Worm (Caenorhabditis elegans) whole organism, late embryonic: Measurements from ENCODE around the gene Y43F8B.23.

Experiments
- C38D4.7 ChIP-seq: fragments of 200-800 bp; sonication (Bioruptor generic); optimal IDR thresholded peaks from 2 replicates; lab custom pipeline; 2018; ENCODE audit warnings: mild to moderate bottlenecking, missing genetic modification characterization, moderate library complexity, missing compliant biosample characterization
- ahr-1 ChIP-seq: sonication (generic microtip); optimal IDR thresholded peaks from 2 replicates; lab custom pipeline; 2016; ENCODE audit warnings: missing genetic modification characterization, missing compliant biosample characterization
- ama-1 ChIP-seq: fragments of 150-350 bp; optimal IDR thresholded peaks from 2 replicates; lab custom pipeline; 2014
- ceh-24 ChIP-seq: sonication (generic microtip); optimal IDR thresholded peaks from 2 replicates; lab custom pipeline; 2016; ENCODE audit warnings: mild to moderate bottlenecking, missing genetic modification characterization, missing compliant biosample characterization
- ceh-31 ChIP-seq: sonication (generic microtip); optimal IDR thresholded peaks from 2 replicates; lab custom pipeline; 2016; ENCODE audit warnings: missing genetic modification characterization, missing compliant biosample characterization
- ceh-45 ChIP-seq: fragments of 200-800 bp; sonication (Bioruptor generic); IDR thresholded peaks from 2 replicates; pipeline ENCODE4 v1.3.6; 2022; ENCODE audit warnings: missing genetic modification reagents, missing genetic modification characterization, missing compliant biosample characterization
- ceh-6 ChIP-seq: fragments of 200-800 bp; sonication (Bioruptor generic); optimal IDR thresholded peaks from 2 replicates; lab custom pipeline; 2018; ENCODE audit warnings: mild to moderate bottlenecking, missing genetic modification characterization, missing compliant biosample characterization
- ceh-9 ChIP-seq: sonication (generic microtip); optimal IDR thresholded peaks from 2 replicates; lab custom pipeline; 2016; ENCODE audit warnings: mild to moderate bottlenecking, missing genetic modification characterization, inconsistent platforms, missing compliant biosample characterization
- che-1 ChIP-seq: sonication (generic microtip); optimal IDR thresholded peaks from 2 replicates; lab custom pipeline; 2016; ENCODE audit warnings: mild to moderate bottlenecking, missing genetic modification characterization, missing compliant biosample characterization
- dmd-4 ChIP-seq: sonication (generic microtip); optimal IDR thresholded peaks from 2 replicates; lab custom pipeline; 2016; ENCODE audit warnings: borderline replicate concordance, missing genetic modification characterization, missing compliant biosample characterization
- dve-1 ChIP-seq: sonication (generic microtip); optimal IDR thresholded peaks from 2 replicates; lab custom pipeline; 2017; ENCODE audit warnings: antibody characterized with exemption, mild to moderate bottlenecking, missing genetic modification characterization, missing compliant biosample characterization
- elt-2 ChIP-seq: sonication (generic microtip); optimal IDR thresholded peaks from 2 replicates; lab custom pipeline; 2016; ENCODE audit warnings: missing genetic modification reagents, missing genetic modification characterization, missing compliant biosample characterization
- elt-4 ChIP-seq: sonication (generic microtip); optimal IDR thresholded peaks from 2 replicates; lab custom pipeline; 2016; ENCODE audit warnings: missing genetic modification characterization, missing compliant biosample characterization
- fax-1 ChIP-seq: sonication (generic microtip); optimal IDR thresholded peaks from 2 replicates; lab custom pipeline; 2016; ENCODE audit warnings: missing genotype, missing genetic modification characterization, missing compliant biosample characterization
- fkh-6 ChIP-seq: sonication (generic microtip); optimal IDR thresholded peaks from 2 replicates; lab custom pipeline; 2016; ENCODE audit warnings: missing genetic modification characterization, missing compliant biosample characterization
- hlh-15 ChIP-seq: sonication (generic microtip); optimal IDR thresholded peaks from 2 replicates; lab custom pipeline; 2016; ENCODE audit warnings: missing genetic modification characterization, missing compliant biosample characterization
- hlh-6 ChIP-seq: sonication (generic microtip); optimal IDR thresholded peaks from 2 replicates; lab custom pipeline; 2016; ENCODE audit warnings: missing genotype, missing genetic modification characterization, missing compliant biosample characterization
- hlh-8 ChIP-seq: sonication (generic microtip); optimal IDR thresholded peaks from 2 replicates; lab custom pipeline; 2016; ENCODE audit warnings: missing genotype, missing genetic modification characterization, missing compliant biosample characterization
- lim-6 ChIP-seq: sonication (generic microtip); optimal IDR thresholded peaks from 2 replicates; lab custom pipeline; 2016; ENCODE audit warnings: missing genetic modification characterization, missing compliant biosample characterization
- madf-2 ChIP-seq: sonication (generic microtip); optimal IDR thresholded peaks from 2 replicates; lab custom pipeline; 2017; ENCODE audit warnings: missing genetic modification characterization, missing compliant biosample characterization
- nfya-1 ChIP-seq: sonication (generic microtip); optimal IDR thresholded peaks from 2 replicates; lab custom pipeline; 2017; ENCODE audit warnings: missing genetic modification characterization, mild to moderate bottlenecking, missing compliant biosample characterization, antibody characterized with exemption, moderate library complexity
- nhr-11 ChIP-seq: fragments of 150-350 bp; optimal IDR thresholded peaks from 2 replicates; lab custom pipeline; 2014; ENCODE audit warnings: missing biosample characterization, missing genetic modification characterization
- npax-4 ChIP-seq: sonication (generic microtip); optimal IDR thresholded peaks from 2 replicates; lab custom pipeline; 2016; ENCODE audit warnings: missing genetic modification characterization, missing compliant biosample characterization
- odd-2 ChIP-seq: sonication (generic microtip); optimal IDR thresholded peaks from 2 replicates; lab custom pipeline; 2017; ENCODE audit warnings: antibody characterized with exemption, mild to moderate bottlenecking, missing genetic modification characterization, missing compliant biosample characterization
- pha-2 ChIP-seq: sonication (generic microtip); optimal IDR thresholded peaks from 2 replicates; lab custom pipeline; 2017; ENCODE audit warnings: mild to moderate bottlenecking, missing genetic modification characterization, missing compliant biosample characterization
- pqm-1 ChIP-seq: sonication (generic microtip); optimal IDR thresholded peaks from 2 replicates; lab custom pipeline; 2016; ENCODE audit warnings: missing genetic modification characterization, missing compliant biosample characterization
- sdc-2 ChIP-seq: sonication (generic microtip); optimal IDR thresholded peaks from 2 replicates; lab custom pipeline; 2016; ENCODE audit warnings: missing genotype, missing genetic modification characterization, missing compliant biosample characterization
- sox-4 ChIP-seq: sonication (generic microtip); optimal IDR thresholded peaks from 2 replicates; lab custom pipeline; 2017; ENCODE audit warnings: mild to moderate bottlenecking, missing genetic modification characterization, inconsistent platforms, missing compliant biosample characterization
- syd-9 ChIP-seq: sonication (generic microtip); optimal IDR thresholded peaks from 2 replicates; lab custom pipeline; 2016; ENCODE audit warnings: mild to moderate bottlenecking, missing genetic modification characterization, moderate library complexity, missing compliant biosample characterization
- tbx-2 ChIP-seq: sonication (generic microtip); optimal IDR thresholded peaks from 2 replicates; lab custom pipeline; 2016; ENCODE audit warnings: missing genetic modification characterization, missing compliant biosample characterization
- ttx-3 ChIP-seq: sonication (generic microtip); optimal IDR thresholded peaks from 2 replicates; lab custom pipeline; 2016; ENCODE audit warnings: missing genetic modification reagents, missing genetic modification characterization, missing compliant biosample characterization
- unc-55 ChIP-seq: sonication (generic microtip); optimal IDR thresholded peaks from 2 replicates; lab custom pipeline; 2017; ENCODE audit warnings: missing biosample characterization, missing genetic modification reagents, missing genetic modification characterization
- unc-86 ChIP-seq: sonication (generic microtip); optimal IDR thresholded peaks from 2 replicates; lab custom pipeline; 2016; ENCODE audit warnings: missing genetic modification characterization, missing compliant biosample characterization
- zip-5 ChIP-seq: sonication (generic microtip); optimal IDR thresholded peaks from 2 replicates; lab custom pipeline; 2016; ENCODE audit warnings: missing genetic modification characterization, missing compliant biosample characterization
- ztf-16 ChIP-seq: sonication (generic microtip); optimal IDR thresholded peaks from 2 replicates; lab custom pipeline; 2017; ENCODE audit warnings: missing genetic modification characterization, missing compliant biosample characterization

The Y43F8B.23 gene

DNA sequence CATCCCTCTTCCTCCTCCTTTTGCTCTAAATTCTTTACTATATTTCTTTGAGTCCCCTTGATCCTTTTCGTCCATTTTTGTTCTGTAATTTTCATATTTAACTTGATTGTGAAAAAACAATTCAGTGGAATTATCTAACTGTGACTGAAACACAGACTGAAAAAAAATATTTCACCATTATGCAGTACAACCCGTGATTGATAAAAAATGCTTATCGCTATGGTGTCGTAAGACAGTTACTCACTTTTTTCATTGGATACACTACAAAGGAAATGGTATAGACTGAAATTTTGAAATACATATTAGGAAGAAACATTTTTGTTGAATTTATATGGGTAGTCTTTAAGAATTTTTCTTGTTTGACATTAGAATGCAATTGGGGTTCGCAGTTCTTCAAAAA lies at the start of gene Y43F8B.23:
Gene Y43F8B.23, minus strand, starts transcription at position 75 of the 400 bp plus-strand sequence.
- no peak for TF ChIP-seq sdc-2 (tag; lab: Kevin White, UChicago)
- no peak for TF ChIP-seq unc-55 (GFP tag; lab: Kevin White, UChicago)
- no peak for TF ChIP-seq pha-2 (tag; lab: Kevin White, UChicago)
- TF ChIP-seq dve-1, result no peak
- TF ChIP-seq C38D4.7 (GFP tag; lab: Kevin White, UChicago), result no peak
- TF ChIP-seq elt-4 (tag; lab: Kevin White, UChicago), result no peak
- TF ChIP-seq fkh-6 (tag; lab: Kevin White, UChicago), result no peak
- TF ChIP-seq ceh-9, result no peak
- TF ChIP-seq che-1, result no peak
- no peak for TF ChIP-seq syd-9 (tag; lab: Kevin White, UChicago)
- no peak for TF ChIP-seq lim-6 (tag; lab: Kevin White, UChicago)
- no peak for TF ChIP-seq ceh-45
- no peak for TF ChIP-seq zip-5 (tag; lab: Kevin White, UChicago)
- TF ChIP-seq dmd-4, result no peak
- TF ChIP-seq nhr-11 (tag; lab: Kevin White, UChicago), result no peak
- no peak for TF ChIP-seq ceh-31 (tag; lab: Kevin White, UChicago)
- no peak for TF ChIP-seq ama-1
- TF ChIP-seq fax-1 (tag; lab: Kevin White, UChicago), result no peak

DNA sequence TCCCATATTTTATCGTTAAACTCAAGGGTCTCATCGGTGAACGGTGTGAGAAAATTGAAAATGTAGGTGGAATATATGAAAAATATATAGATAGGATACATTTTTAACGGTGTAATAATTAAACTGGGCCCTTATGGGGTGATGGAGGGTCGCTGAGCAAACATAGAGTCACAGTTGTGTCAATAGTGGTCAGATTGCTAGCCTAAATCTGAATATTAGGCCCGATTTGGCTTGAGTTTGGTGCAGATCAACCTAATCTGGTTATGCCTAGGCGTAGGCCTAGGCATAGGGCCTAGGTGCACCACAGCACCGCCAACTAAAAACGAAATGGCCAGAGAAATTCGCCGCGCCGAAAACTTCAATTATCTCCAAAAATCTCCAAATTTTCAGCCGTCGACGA lies 46.1 kb upstream of the Y43F8B.23 start, which contains the start of gene phy-4:
Gene phy-4, minus strand, starts transcription at position 101 of the 400 bp plus-strand sequence.
- TF ChIP-seq unc-86 (tag; lab: Kevin White, UChicago) (no peak), ztf-16 (tag; lab: Kevin White, UChicago) (no peak), nhr-11 (tag; lab: Kevin White, UChicago) (no peak), ama-1 (no peak), sox-4 (tag; lab: Kevin White, UChicago) (no peak), tbx-2 (no peak), pha-2 (tag; lab: Kevin White, UChicago) (no peak), ceh-45 (no peak), hlh-15 (no peak), npax-4 (tag; lab: Kevin White, UChicago) (no peak)
- TF ChIP-seq, all 69 proteins: peak for 0

DNA sequence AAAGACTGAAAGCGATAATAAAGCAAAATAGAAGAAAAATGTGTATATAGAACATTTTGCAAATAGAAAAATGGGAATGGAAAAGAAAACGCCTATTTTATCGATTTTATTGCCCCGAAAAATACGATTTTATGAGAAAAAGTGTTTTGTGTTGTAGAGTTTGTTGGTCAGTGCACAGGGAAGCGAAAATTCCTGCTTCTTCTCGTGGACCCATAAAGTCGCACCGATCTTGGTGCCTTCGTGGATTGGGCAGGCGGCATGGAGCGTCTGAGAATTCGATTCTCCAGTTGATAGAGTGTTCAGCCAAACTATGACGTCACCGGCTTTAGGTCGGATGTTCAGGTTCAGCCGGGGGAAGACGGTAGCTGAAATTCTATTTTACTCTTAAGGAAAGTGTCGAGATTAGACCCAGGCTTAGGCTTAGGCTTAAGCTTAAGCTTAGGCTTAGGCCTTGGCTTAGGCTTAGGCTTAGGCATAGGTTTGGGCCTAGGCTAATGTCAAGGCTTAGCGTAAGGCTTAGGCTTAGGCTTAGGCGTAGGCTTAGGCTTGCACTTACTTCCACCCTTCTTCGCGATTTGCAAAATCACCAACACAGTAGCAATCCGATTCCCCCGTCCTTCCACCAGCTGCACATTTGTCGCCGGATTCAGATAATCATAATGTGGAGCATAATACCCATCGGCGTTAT lies 45.0 kb upstream of the Y43F8B.23 start, which contains the start of gene Y43F8B.19:
Gene Y43F8B.19, minus strand, starts transcription at position 51 of the 688 bp plus-strand sequence.
- TF ChIP-seq odd-2 (tag; lab: Kevin White, UChicago) (no peak), hlh-6 (no peak), sox-4 (tag; lab: Kevin White, UChicago) (no peak), nhr-11 (tag; lab: Kevin White, UChicago) (no peak), tbx-2 (no peak), ahr-1 (tag; lab: Kevin White, UChicago) (no peak)
- TF ChIP-seq, all 69 proteins: peak for 0

DNA sequence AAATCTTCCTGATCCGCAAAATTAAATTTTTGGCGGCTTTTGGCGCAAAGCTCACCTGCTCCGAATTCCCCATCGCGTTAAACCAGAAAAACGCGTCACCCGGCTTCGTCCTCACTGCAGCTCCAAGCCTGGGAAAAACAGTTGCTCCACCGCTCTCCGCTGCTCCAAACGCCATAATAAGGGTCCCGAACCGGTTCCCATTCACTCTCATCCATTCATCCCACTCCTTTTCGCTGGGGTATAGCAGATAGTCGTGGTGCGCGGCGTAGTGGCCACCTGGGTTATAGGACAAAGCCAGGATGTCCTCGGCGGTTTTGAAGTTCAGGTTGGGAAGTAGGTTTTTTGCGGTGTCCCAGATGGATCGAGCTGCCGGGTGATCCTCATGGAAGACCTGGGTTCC lies 43.5 kb upstream of the Y43F8B.23 start:
- TF ChIP-seq ceh-24 (tag; lab: Kevin White, UChicago), result no peak
- TF ChIP-seq ceh-6 (GFP tag; lab: Kevin White, UChicago), result no peak
- no peak for TF ChIP-seq sdc-2 (tag; lab: Kevin White, UChicago)
- TF ChIP-seq madf-2 (tag; lab: Kevin White, UChicago), result no peak
- TF ChIP-seq npax-4 (tag; lab: Kevin White, UChicago), result no peak
- no peak for TF ChIP-seq ceh-9
- no peak for TF ChIP-seq elt-4 (tag; lab: Kevin White, UChicago)
- no peak for TF ChIP-seq nfya-1 (tag; lab: Kevin White, UChicago)
- TF ChIP-seq fax-1 (tag; lab: Kevin White, UChicago), result no peak
- no peak for TF ChIP-seq ceh-31 (tag; lab: Kevin White, UChicago)
- no peak for TF ChIP-seq pqm-1 (tag; lab: Kevin White, UChicago)
- TF ChIP-seq elt-2 (tag; lab: Kevin White, UChicago), result no peak
- no peak for TF ChIP-seq odd-2 (tag; lab: Kevin White, UChicago)
- TF ChIP-seq hlh-8 (tag; lab: Kevin White, UChicago), result no peak
- TF ChIP-seq ttx-3 (tag; lab: Kevin White, UChicago), result no peak
- TF ChIP-seq, all 69 proteins: peak for 0
